Worm (Caenorhabditis elegans) whole organism, L3 larva: Measurements from ENCODE around the gene B0244.4.

Experiments
- ZK546.5 ChIP-seq: sonication (generic microtip); optimal IDR thresholded peaks from 2 replicates; lab custom pipeline; 2017; ENCODE audit warnings: missing biosample characterization, missing genetic modification characterization
- aly-2 ChIP-seq: fragments of 150-350 bp; optimal IDR thresholded peaks from 2 replicates; lab custom pipeline; 2014; ENCODE audit warnings: missing biosample characterization, missing genetic modification characterization
- ceh-16 ChIP-seq: sonication (generic microtip); optimal IDR thresholded peaks from 2 replicates; lab custom pipeline; 2017; ENCODE audit warnings: missing biosample characterization, missing genetic modification characterization
- ceh-82 ChIP-seq: fragments of 150-350 bp; optimal IDR thresholded peaks from 2 replicates; lab custom pipeline; 2014; ENCODE audit warnings: missing biosample characterization, missing genetic modification characterization
- egl-27 ChIP-seq: sonication (generic microtip); optimal IDR thresholded peaks from 4 replicates; lab custom pipeline; 2017; ENCODE audit warnings: missing biosample characterization, missing genetic modification reagents, missing genetic modification characterization
- egl-5 ChIP-seq: fragments of 150-350 bp; optimal IDR thresholded peaks from 2 replicates; lab custom pipeline; 2017; ENCODE audit warnings: missing biosample characterization, missing genetic modification reagents, missing genetic modification characterization, inconsistent platforms
- elt-1 ChIP-seq: fragments of 150-350 bp; optimal IDR thresholded peaks from 2 replicates; lab custom pipeline; 2014; ENCODE audit warnings: missing biosample characterization, missing genetic modification characterization
- elt-2 ChIP-seq: sonication (generic microtip); optimal IDR thresholded peaks from 2 replicates; lab custom pipeline; 2016; ENCODE audit warnings: missing genetic modification reagents, mild to moderate bottlenecking, missing genetic modification characterization, missing compliant biosample characterization
- elt-3 ChIP-seq, 3 experiments: fragments of 150-350 bp in 1 of 3; sonication (generic microtip) in 2 of 3; optimal IDR thresholded peaks; 2 replicates in 2 of 3; 4 replicates in 1 of 3; lab custom pipeline; 2014 to 2017; ENCODE audit warnings: missing biosample characterization in 3 of 3, missing genetic modification characterization in 3 of 3
- fkh-10 ChIP-seq: sonication (generic microtip); optimal IDR thresholded peaks from 2 replicates; lab custom pipeline; 2017; ENCODE audit warnings: missing biosample characterization, missing genetic modification reagents, missing genetic modification characterization
- fos-1 ChIP-seq: fragments of 150-350 bp; optimal IDR thresholded peaks from 2 replicates; lab custom pipeline; 2014; ENCODE audit warnings: missing biosample characterization, missing genetic modification characterization
- jun-1 ChIP-seq: fragments of 150-350 bp; optimal IDR thresholded peaks from 2 replicates; lab custom pipeline; 2014; ENCODE audit warnings: missing biosample characterization, missing genetic modification reagents, missing genetic modification characterization
- lin-15B ChIP-seq: fragments of 150-350 bp; optimal IDR thresholded peaks from 2 replicates; lab custom pipeline; 2014; ENCODE audit warnings: missing biosample characterization, missing genetic modification characterization
- lsy-12 ChIP-seq: sonication (generic microtip); optimal IDR thresholded peaks from 2 replicates; lab custom pipeline; 2016; ENCODE audit warnings: mild to moderate bottlenecking, missing genetic modification characterization, missing compliant biosample characterization
- mdl-1 ChIP-seq: fragments of 150-350 bp; optimal IDR thresholded peaks from 2 replicates; lab custom pipeline; 2014; ENCODE audit warnings: missing biosample characterization, missing genetic modification characterization
- mml-1 ChIP-seq: fragments of 150-350 bp; sonication (generic microtip); optimal IDR thresholded peaks from 3 replicates; lab custom pipeline; 2014; ENCODE audit warnings: missing biosample characterization, missing genetic modification characterization
- nhr-12 ChIP-seq: fragments of 150-350 bp; optimal IDR thresholded peaks from 2 replicates; lab custom pipeline; 2014; ENCODE audit warnings: missing biosample characterization, missing genetic modification characterization
- nhr-23 ChIP-seq: fragments of 150-350 bp; optimal IDR thresholded peaks from 2 replicates; lab custom pipeline; 2014; ENCODE audit warnings: missing biosample characterization, missing genetic modification reagents, missing genetic modification characterization
- nhr-237 ChIP-seq: fragments of 150-350 bp; optimal IDR thresholded peaks from 2 replicates; lab custom pipeline; 2014; ENCODE audit warnings: missing biosample characterization, missing genetic modification characterization
- nhr-28 ChIP-seq: fragments of 150-350 bp; optimal IDR thresholded peaks from 2 replicates; lab custom pipeline; 2014; ENCODE audit warnings: missing biosample characterization, missing genetic modification characterization
- nhr-43 ChIP-seq: sonication (generic microtip); optimal IDR thresholded peaks from 2 replicates; lab custom pipeline; 2016; ENCODE audit warnings: mild to moderate bottlenecking, missing genetic modification characterization, missing compliant biosample characterization; ENCODE audit not compliant: poor library complexity, severe bottlenecking
- nhr-67 ChIP-seq: fragments of 150-350 bp; optimal IDR thresholded peaks from 2 replicates; lab custom pipeline; 2014; ENCODE audit warnings: missing biosample characterization, missing genetic modification characterization
- nhr-77 ChIP-seq: fragments of 150-350 bp; optimal IDR thresholded peaks from 2 replicates; lab custom pipeline; 2014; ENCODE audit warnings: missing biosample characterization, missing genetic modification characterization
- pha-4 ChIP-seq: fragments of 150-350 bp; optimal IDR thresholded peaks from 2 replicates; lab custom pipeline; 2014; ENCODE audit warnings: missing biosample characterization, missing genetic modification reagents, missing genetic modification characterization
- pqm-1 ChIP-seq: fragments of 150-350 bp; optimal IDR thresholded peaks from 2 replicates; lab custom pipeline; 2017; ENCODE audit warnings: missing biosample characterization, missing genetic modification characterization, inconsistent platforms
- skn-1 ChIP-seq: fragments of 150-350 bp; optimal IDR thresholded peaks from 2 replicates; lab custom pipeline; 2014; ENCODE audit warnings: missing biosample characterization, missing genetic modification characterization
- snpc-4 ChIP-seq: fragments of 150-350 bp; optimal IDR thresholded peaks from 2 replicates; lab custom pipeline; 2014; ENCODE audit warnings: missing biosample characterization, missing genetic modification characterization
- tbx-2 ChIP-seq: sonication (generic microtip); optimal IDR thresholded peaks from 2 replicates; lab custom pipeline; 2016; ENCODE audit warnings: mild to moderate bottlenecking, missing genetic modification characterization, missing compliant biosample characterization
- unc-39 ChIP-seq: sonication (generic microtip); optimal IDR thresholded peaks from 4 replicates; lab custom pipeline; 2017; ENCODE audit warnings: missing biosample characterization, missing genetic modification characterization
- zag-1 ChIP-seq: fragments of 150-350 bp; optimal IDR thresholded peaks from 2 replicates; lab custom pipeline; 2014; ENCODE audit warnings: missing biosample characterization, missing genetic modification characterization
- ztf-4 ChIP-seq: fragments of 150-350 bp; optimal IDR thresholded peaks from 2 replicates; lab custom pipeline; 2014; ENCODE audit warnings: missing biosample characterization, missing genetic modification characterization

Gene B0244.4

DNA sequence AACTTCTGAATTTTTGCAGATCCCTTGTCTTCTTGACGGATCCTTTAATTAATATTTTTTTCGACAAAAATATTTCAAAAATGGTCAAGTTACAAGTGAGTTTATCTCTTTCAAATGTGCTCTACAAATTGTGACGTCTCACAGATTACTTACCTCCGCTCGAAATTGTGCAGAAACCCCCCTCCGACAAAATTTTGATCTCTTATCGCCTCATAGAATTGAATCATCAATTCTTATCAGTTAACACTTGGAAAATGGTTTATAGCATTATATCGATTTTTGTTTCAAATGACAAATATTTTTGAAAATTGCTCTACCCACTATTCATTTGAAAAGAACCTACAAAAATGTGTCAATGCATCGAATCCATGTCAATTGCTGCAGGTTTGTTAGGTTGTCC lies 12.4 kb upstream of the B0244.4 start, which contains the start of gene B0244.10 (continued):
- TF ChIP-seq nhr-77 (no peak), nhr-237 (no peak), elt-2 (tag; lab: Kevin White, UChicago) (peak; percentile 85), nhr-23 (no peak), lsy-12 (tag; lab: Kevin White, UChicago) (no peak), elt-1 (no peak)

ce11 chrIII:5737708-5738107 lies 9.6 kb upstream of the B0244.4 start, which contains the start of gene B0244.6:
Gene B0244.6 (plus strand): TSS chrIII:5738008.
- no peak for TF ChIP-seq nhr-43 (tag; lab: Kevin White, UChicago)
- no peak for TF ChIP-seq ztf-4 (tag; lab: Kevin White, UChicago)
- TF ChIP-seq elt-2 (tag; lab: Kevin White, UChicago), result peak; percentile 21

DNA sequence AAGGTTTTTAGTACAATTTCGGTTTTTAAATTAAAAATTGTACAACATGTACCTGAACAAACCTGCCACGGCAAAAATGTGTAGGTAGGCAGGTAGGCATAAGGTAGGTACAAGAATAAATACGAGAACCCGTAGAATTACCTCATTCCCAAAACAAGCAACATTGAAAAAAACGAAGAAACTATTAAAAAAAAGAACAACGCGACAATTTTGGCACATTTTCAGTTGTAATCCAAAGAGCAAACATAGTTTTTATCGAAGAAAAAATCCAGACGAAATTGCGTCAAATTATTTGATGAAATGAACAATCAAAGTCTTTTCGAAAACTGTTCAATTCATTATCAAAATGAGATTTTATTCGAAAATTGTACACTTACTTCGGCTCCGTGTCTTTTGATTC lies 6.6 kb upstream of the B0244.4 start, which contains the start of gene B0244.16:
B0244.16 (plus strand) TSS at position 301 of the 400 bp plus-strand sequence.
- TF ChIP-seq nhr-43 (tag; lab: Kevin White, UChicago), result no peak
- no peak for TF ChIP-seq elt-1
- no peak for TF ChIP-seq pqm-1 (tag; lab: Kevin White, UChicago)
- no peak for TF ChIP-seq snpc-4 (tag; lab: Kevin White, UChicago)
- no peak for TF ChIP-seq ceh-82 (tag; lab: Kevin White, UChicago)
- no peak for TF ChIP-seq zag-1 (tag; lab: Kevin White, UChicago)
- no peak for TF ChIP-seq aly-2 (tag; lab: Kevin White, UChicago)
- TF ChIP-seq fos-1 (tag; lab: Kevin White, UChicago), result no peak
- no peak for TF ChIP-seq lin-15B (tag; lab: Kevin White, UChicago)
- no peak for TF ChIP-seq egl-27 (tag; lab: Kevin White, UChicago)
- no peak for TF ChIP-seq fkh-10 (GFP tag; lab: Kevin White, UChicago)
- TF ChIP-seq mdl-1 (tag; lab: Kevin White, UChicago), result no peak
- TF ChIP-seq tbx-2 (tag; lab: Kevin White, UChicago), result no peak
- TF ChIP-seq ZK546.5 (tag; lab: Kevin White, UChicago), result no peak
- no peak for TF ChIP-seq nhr-67 (tag; lab: Kevin White, UChicago)
- no peak for TF ChIP-seq nhr-23
- TF ChIP-seq, all 47 proteins: peak for 0

- TF ChIP-seq mml-1 (tag; lab: Kevin White, UChicago) (no peak), egl-27 (tag; lab: Kevin White, UChicago) (no peak), skn-1 (tag; lab: Kevin White, UChicago) (no peak), jun-1 (no peak), egl-5 (tag; lab: Kevin White, UChicago) (no peak), nhr-43 (tag; lab: Kevin White, UChicago) (no peak), lin-15B (tag; lab: Kevin White, UChicago) (no peak), elt-2 (tag; lab: Kevin White, UChicago) (no peak), ceh-82 (tag; lab: Kevin White, UChicago) (no peak), nhr-12 (tag; lab: Kevin White, UChicago) (no peak), elt-3 (tag; optimal IDR thresholded peaks at IDR 0.05; lab: Kevin White, UChicago) (no peak)
These were observed 4.2 kb upstream of the B0244.4 start, which contains the start of gene B0244.15 for ce11 chrIII:5743084-5743483. Gene B0244.15 (plus strand): TSS chrIII:5743384.

DNA sequence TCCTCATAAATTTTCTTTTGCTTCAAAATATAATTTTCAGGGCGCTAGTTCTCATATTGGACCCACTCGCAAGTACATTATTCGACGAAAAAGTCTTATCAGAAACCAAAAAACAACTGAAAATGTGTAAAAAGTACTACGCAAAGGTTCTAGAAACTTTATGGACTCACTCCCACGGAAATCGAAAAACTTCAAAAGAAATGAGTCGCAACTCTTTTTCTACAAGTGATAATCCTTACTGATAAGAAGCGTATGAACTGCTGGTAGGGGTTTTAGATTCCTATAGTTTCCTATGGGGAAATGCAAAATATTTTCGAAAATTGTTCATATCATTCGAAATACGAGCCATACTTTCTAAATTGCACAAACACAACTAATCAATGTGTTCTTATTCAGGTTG lies 2.7 kb upstream of the B0244.4 start, which contains the start of gene B0244.5:
B0244.5 (plus strand) TSS at position 301 of the 400 bp plus-strand sequence.
- TF ChIP-seq fos-1 (tag; lab: Kevin White, UChicago) (no peak), ceh-16 (tag; lab: Kevin White, UChicago) (no peak), elt-2 (tag; lab: Kevin White, UChicago) (peak; percentile 15)

- no peak for TF ChIP-seq nhr-12 (tag; lab: Kevin White, UChicago)
- TF ChIP-seq jun-1, result no peak
- TF ChIP-seq nhr-23, result no peak
- no peak for TF ChIP-seq lin-15B (tag; lab: Kevin White, UChicago)
- TF ChIP-seq skn-1 (tag; lab: Kevin White, UChicago), result no peak
- TF ChIP-seq egl-5 (tag; lab: Kevin White, UChicago), result no peak
- TF ChIP-seq elt-3 (tag; optimal IDR thresholded peaks at IDR 0.05; lab: Kevin White, UChicago), result no peak
- TF ChIP-seq pha-4 (tag; lab: Kevin White, UChicago), result no peak
- no peak for TF ChIP-seq pqm-1 (tag; lab: Kevin White, UChicago)
- TF ChIP-seq unc-39, result no peak
- no peak for TF ChIP-seq fos-1 (tag; lab: Kevin White, UChicago)
- TF ChIP-seq nhr-28 (tag; lab: Kevin White, UChicago), result no peak
- TF ChIP-seq mml-1 (tag; lab: Kevin White, UChicago), result no peak
- no peak for TF ChIP-seq ceh-82 (tag; lab: Kevin White, UChicago)
These were observed 1.1 kb downstream of the B0244.4 start for ce11 chrIII:5748360-5748759.
